Fruit fly (Drosophila melanogaster) whole organism, wandering third instar larva: ENCODE measurements around the gene CG32032.
A peak's percentile ranks its signal among the peaks of the same experiment; 100 is the strongest.

ENCODE experiments used
- Abd-B ChIP-seq: fragments of >200 bp; optimal IDR thresholded peaks from 2 replicates; lab custom pipeline; 2017; ENCODE audit warnings: missing biosample characterization, missing genetic modification characterization
- CG32264 ChIP-seq: fragments of 200-800 bp; sonication (Bioruptor generic); optimal IDR thresholded peaks from 2 replicates; lab custom pipeline; 2016; ENCODE audit warnings: missing biosample characterization, missing genetic modification characterization
- CG9705 ChIP-seq: fragments of 200-800 bp; sonication (Bioruptor generic); optimal IDR thresholded peaks from 2 replicates; lab custom pipeline; 2018; ENCODE audit warnings: missing biosample characterization, mild to moderate bottlenecking, missing genetic modification characterization
- CrebA ChIP-seq: fragments of 200-800 bp; sonication (Bioruptor generic); optimal IDR thresholded peaks from 2 replicates; lab custom pipeline; 2016; ENCODE audit warnings: missing biosample characterization, mild to moderate bottlenecking, missing genetic modification characterization, borderline replicate concordance
- Dfd ChIP-seq: fragments of >200 bp; optimal IDR thresholded peaks from 2 replicates; lab custom pipeline; 2017; ENCODE audit warnings: missing biosample characterization, missing genetic modification characterization
- Dif ChIP-seq: fragments of 200-275, 200-300 bp; sonication (Bioruptor generic); optimal IDR thresholded peaks from 2 replicates; lab custom pipeline; 2018; ENCODE audit warnings: missing biosample characterization, missing genetic modification characterization; ENCODE audit not compliant: partially characterized antibody
- GATAd ChIP-seq: sonication (Bioruptor generic); optimal IDR thresholded peaks from 2 replicates; lab custom pipeline; 2016; ENCODE audit warnings: missing biosample characterization, missing genetic modification characterization
- HLH106 ChIP-seq: fragments of 200-800 bp; optimal IDR thresholded peaks from 3 replicates; lab custom pipeline; 2019; ENCODE audit warnings: missing biosample characterization, mild to moderate bottlenecking, missing genetic modification characterization, moderate library complexity
- Hnf4 ChIP-seq: fragments of 200-800 bp; sonication (Bioruptor generic); optimal IDR thresholded peaks from 2 replicates; lab custom pipeline; 2016; ENCODE audit warnings: missing biosample characterization, mild to moderate bottlenecking, missing genetic modification characterization
- Hr78 ChIP-seq: fragments of >200 bp; optimal IDR thresholded peaks from 2 replicates; lab custom pipeline; 2017; ENCODE audit warnings: missing biosample characterization, missing genetic modification characterization
- Hr83 ChIP-seq: fragments of 200-300 bp; sonication (Bioruptor generic); optimal IDR thresholded peaks from 2 replicates; lab custom pipeline; 2016; ENCODE audit warnings: missing biosample characterization, mild to moderate bottlenecking, missing genetic modification characterization, moderate library complexity; ENCODE audit not compliant: poor library complexity, severe bottlenecking
- Jra ChIP-seq: sonication (Bioruptor generic); optimal IDR thresholded peaks from 2 replicates; lab custom pipeline; 2016; ENCODE audit warnings: missing biosample characterization, missing genetic modification characterization
- Mio ChIP-seq: sonication (Bioruptor generic); optimal IDR thresholded peaks from 2 replicates; lab custom pipeline; 2016; ENCODE audit warnings: missing biosample characterization, missing genetic modification characterization
- Myc ChIP-seq: fragments of >200 bp; optimal IDR thresholded peaks from 2 replicates; lab custom pipeline; 2017
- N ChIP-seq: fragments of >200 bp; optimal IDR thresholded peaks from 2 replicates; lab custom pipeline; 2018; ENCODE audit warnings: missing biosample characterization, missing external identifiers, missing genetic modification characterization
- OdsH ChIP-seq: fragments of 200-800 bp; sonication (Bioruptor generic); optimal IDR thresholded peaks from 2 replicates; lab custom pipeline; 2016; ENCODE audit warnings: missing biosample characterization, mild to moderate bottlenecking, missing genetic modification characterization
- Rel ChIP-seq, 2 experiments: fragments of 200-800 bp; sonication (Bioruptor generic) in 1 of 2; optimal IDR thresholded peaks; 2 replicates in 1 of 2; 3 replicates in 1 of 2; lab custom pipeline; 2016 to 2019; ENCODE audit warnings: mild to moderate bottlenecking in 2 of 2, missing biosample characterization in 2 of 2, missing genetic modification characterization in 2 of 2, moderate library complexity in 1 of 2
- Sp1 ChIP-seq: fragments of 200-800 bp; sonication (Bioruptor generic); optimal IDR thresholded peaks from 3 replicates; lab custom pipeline; 2019; ENCODE audit warnings: missing biosample characterization, mild to moderate bottlenecking, missing genetic modification characterization, moderate library complexity
- Vsx2 ChIP-seq: fragments of 200-300, 225-300 bp; sonication (Bioruptor generic); optimal IDR thresholded peaks from 2 replicates; lab custom pipeline; 2018; ENCODE audit warnings: missing biosample characterization, missing genetic modification characterization; ENCODE audit not compliant: partially characterized antibody
- br ChIP-seq: fragments of 200-800 bp; sonication (Bioruptor generic); optimal IDR thresholded peaks from 2 replicates; lab custom pipeline; 2016; ENCODE audit warnings: missing biosample characterization, missing genetic modification characterization
- brk ChIP-seq: fragments of 200-800 bp; sonication (Bioruptor generic); optimal IDR thresholded peaks from 2 replicates; lab custom pipeline; 2016; ENCODE audit warnings: missing biosample characterization, mild to moderate bottlenecking, missing genetic modification characterization
- dl ChIP-seq, 2 experiments: fragments of 175-275, 200-275 bp in 1 of 2; fragments of 200-275 bp in 1 of 2; sonication (Bioruptor generic); optimal IDR thresholded peaks; lab custom pipeline; 2018; ENCODE audit warnings: mild to moderate bottlenecking in 2 of 2, missing biosample characterization in 2 of 2, missing genetic modification characterization in 2 of 2, moderate library complexity in 2 of 2; ENCODE audit not compliant: partially characterized antibody in 2 of 2, insufficient read depth in 1 of 2
- dmrt93B ChIP-seq: fragments of 200-800 bp; sonication (Bioruptor generic); optimal IDR thresholded peaks from 2 replicates; lab custom pipeline; 2018; ENCODE audit warnings: missing biosample characterization, mild to moderate bottlenecking, missing genetic modification characterization
- dsf ChIP-seq: sonication (Bioruptor generic); optimal IDR thresholded peaks from 2 replicates; lab custom pipeline; 2016; ENCODE audit warnings: missing biosample characterization, missing genetic modification characterization, borderline replicate concordance
- ey ChIP-seq: fragments of 200-800 bp; sonication (Bioruptor generic); optimal IDR thresholded peaks from 2 replicates; lab custom pipeline; 2016; ENCODE audit warnings: missing biosample characterization, missing genetic modification characterization
- foxo ChIP-seq, 2 experiments: fragments of 200-800 bp; sonication (Bioruptor generic); optimal IDR thresholded peaks; 2 replicates in 1 of 2; 3 replicates in 1 of 2; lab custom pipeline; 2016 to 2017; ENCODE audit warnings: missing biosample characterization in 2 of 2, missing genetic modification characterization in 2 of 2
- fru ChIP-seq: fragments of 200-800 bp; sonication (Bioruptor generic); optimal IDR thresholded peaks from 3 replicates; lab custom pipeline; 2016; ENCODE audit warnings: missing biosample characterization, mild to moderate bottlenecking, missing genetic modification characterization
- h ChIP-seq: fragments of 200-800 bp; sonication (Bioruptor generic); optimal IDR thresholded peaks from 3 replicates; lab custom pipeline; 2016; ENCODE audit warnings: missing biosample characterization, mild to moderate bottlenecking, missing genetic modification characterization
- jim ChIP-seq: fragments of 175-275, 200-325 bp; sonication (Bioruptor generic); optimal IDR thresholded peaks from 2 replicates; lab custom pipeline; 2016; ENCODE audit warnings: missing biosample characterization, mild to moderate bottlenecking, missing genetic modification characterization
- lola ChIP-seq: fragments of >200 bp; optimal IDR thresholded peaks from 2 replicates; lab custom pipeline; 2017; ENCODE audit warnings: missing biosample characterization, missing genetic modification characterization
- pan ChIP-seq: fragments of >200 bp; optimal IDR thresholded peaks from 2 replicates; lab custom pipeline; 2017
- psq ChIP-seq: fragments of 200-800 bp; sonication (Bioruptor generic); optimal IDR thresholded peaks from 3 replicates; lab custom pipeline; 2017; ENCODE audit warnings: missing biosample characterization, mild to moderate bottlenecking, missing genetic modification characterization, moderate library complexity
- rgr ChIP-seq: fragments of 200-800 bp; sonication (Bioruptor generic); optimal IDR thresholded peaks from 3 replicates; lab custom pipeline; 2016; ENCODE audit warnings: missing biosample characterization, mild to moderate bottlenecking, missing genetic modification characterization
- sage ChIP-seq: fragments of 200-800 bp; sonication (Bioruptor generic); optimal IDR thresholded peaks from 2 replicates; lab custom pipeline; 2016; ENCODE audit warnings: missing biosample characterization, mild to moderate bottlenecking, missing genetic modification characterization
- sv ChIP-seq: fragments of 200-800 bp; sonication (Bioruptor generic); optimal IDR thresholded peaks from 3 replicates; lab custom pipeline; 2016; ENCODE audit warnings: missing biosample characterization, missing genetic modification characterization
- tai ChIP-seq: sonication (Bioruptor generic); optimal IDR thresholded peaks from 2 replicates; lab custom pipeline; 2016; ENCODE audit warnings: missing biosample characterization, missing genetic modification characterization
- usp ChIP-seq: fragments of >200 bp; optimal IDR thresholded peaks from 2 replicates; lab custom pipeline; 2017; ENCODE audit warnings: missing biosample characterization, missing genetic modification characterization
- woc ChIP-seq: sonication (Bioruptor generic); optimal IDR thresholded peaks from 2 replicates; lab custom pipeline; 2016; ENCODE audit warnings: missing biosample characterization, mild to moderate bottlenecking, missing genetic modification characterization

CG32032 gene

dm6 chr3L:9054239-9054638 is 38.6 kb upstream of the CG32032 start:
- TF ChIP-seq woc (GFP tag; lab: Kevin White, UChicago) = no peak
- no peak for TF ChIP-seq Hnf4
- TF ChIP-seq dmrt93B (GFP tag; lab: Kevin White, UChicago) = no peak
- no peak for TF ChIP-seq CG9705
- no peak for TF ChIP-seq CG32264 (GFP tag; lab: Kevin White, UChicago)
- no peak for TF ChIP-seq dl (GFP tag; optimal IDR thresholded peaks at IDR 0.05; lab: Kevin White, UChicago; ENCODE audit: insufficient read depth in 1 of 2, partially characterized antibody in 2 of 2)
- no peak for TF ChIP-seq usp (GFP tag; lab: Kevin White, UChicago)

- TF ChIP-seq OdsH (GFP tag; lab: Kevin White, UChicago) (no peak), br (no peak), brk (peak; percentile 5)
These were observed 37.9 kb upstream of the CG32032 start for dm6 chr3L:9054822-9055407.

dm6 chr3L:9055870-9056807 is 36.7 kb upstream of the CG32032 start:
- TF ChIP-seq Sp1 (GFP tag; lab: Kevin White, UChicago) (no peak), lola (no peak), usp (GFP tag; lab: Kevin White, UChicago) (no peak), N (GFP tag; lab: Kevin White, UChicago) (no peak), Vsx2 (GFP tag; lab: Kevin White, UChicago) (peak; percentile 3), Dif (GFP tag; lab: Kevin White, UChicago) (peak; percentile 22)

dm6 chr3L:9057429-9058088 is 35.3 kb upstream of the CG32032 start:
- TF ChIP-seq N (GFP tag; lab: Kevin White, UChicago) (no peak), Mio (GFP tag; lab: Kevin White, UChicago) (peak; percentile 52), woc (GFP tag; lab: Kevin White, UChicago) (peak; percentile 88), Hnf4 (peak; percentile 95), brk (peak; percentile 97), fru (GFP tag; lab: Kevin White, UChicago) (peak; percentile 98), Jra (peak; percentile 93), tai (GFP tag; lab: Kevin White, UChicago) (no peak), Rel (GFP tag; optimal IDR thresholded peaks at IDR 0.05; lab: Kevin White, UChicago) (peak; percentile 90), Rel (tag; optimal IDR thresholded peaks at IDR 0.05; lab: Kevin White, UChicago) (peak; percentile 87), OdsH (GFP tag; lab: Kevin White, UChicago) (peak; percentile 98), br (peak; percentile 94), dsf (GFP tag; lab: Kevin White, UChicago) (peak; percentile 88), GATAd (peak; percentile 76), foxo (GFP tag; optimal IDR thresholded peaks at IDR 0.05; lab: Kevin White, UChicago) (peak in 1 of 2 experiments; percentile 99), Hr83 (GFP tag; lab: Kevin White, UChicago) (peak; percentile 39), Dfd (GFP tag; lab: Kevin White, UChicago) (no peak), Sp1 (GFP tag; lab: Kevin White, UChicago) (peak; percentile 99), Dif (GFP tag; lab: Kevin White, UChicago) (peak; percentile 39), HLH106 (tag; lab: Kevin White, UChicago) (peak; percentile 99), Myc (lab: Kevin White, UChicago) (no peak), Vsx2 (GFP tag; lab: Kevin White, UChicago) (peak; percentile 34), Hr78 (no peak), rgr (peak; percentile 98), psq (peak; percentile 96), pan (no peak), h (GFP tag; lab: Kevin White, UChicago) (peak; percentile 98), usp (GFP tag; lab: Kevin White, UChicago) (no peak), Abd-B (GFP tag; lab: Kevin White, UChicago) (no peak), ey (peak; percentile 95), sage (GFP tag; lab: Kevin White, UChicago) (peak; percentile 96), lola (no peak), sv (GFP tag; lab: Kevin White, UChicago) (peak; percentile 73), CG32264 (GFP tag; lab: Kevin White, UChicago) (peak; percentile 75), dl (GFP tag; optimal IDR thresholded peaks at IDR 0.05; lab: Kevin White, UChicago; ENCODE audit: insufficient read depth in 1 of 2, partially characterized antibody in 2 of 2) (peak; percentile 38 to 59), CrebA (GFP tag; lab: Kevin White, UChicago) (peak; percentile 80), jim (no peak), dmrt93B (GFP tag; lab: Kevin White, UChicago) (peak; percentile 93)
